Worm (Caenorhabditis elegans) whole organism, young adult: ENCODE data around the gene idpp-8.

Source experiments
- B0336.3 ChIP-seq: fragments of 200-800 bp; sonication (Bioruptor generic); IDR thresholded peaks from 2 replicates; pipeline ENCODE4 v1.3.6; 2022; ENCODE audit warnings: missing genetic modification characterization, missing compliant biosample characterization
- C17E4.6 ChIP-seq: fragments of 200-800 bp; sonication (Bioruptor generic); IDR thresholded peaks from 2 replicates; pipeline ENCODE4 v1.3.6; 2022; ENCODE audit warnings: missing genetic modification reagents, missing genetic modification characterization, missing compliant biosample characterization
- D2030.7 ChIP-seq: fragments of 200-800 bp; sonication (Bioruptor generic); IDR thresholded peaks from 2 replicates; pipeline ENCODE4 v1.3.6; 2022; ENCODE audit warnings: missing genetic modification reagents, missing genetic modification characterization, missing compliant biosample characterization
- F23B12.7 ChIP-seq: sonication (generic microtip); optimal IDR thresholded peaks from 2 replicates; lab custom pipeline; 2017; ENCODE audit warnings: missing genetic modification characterization, mild to moderate bottlenecking, missing compliant biosample characterization, antibody characterized with exemption, moderate library complexity; ENCODE audit not compliant: insufficient read depth
- F39B2.1 ChIP-seq: fragments of 200-800 bp; sonication (Bioruptor generic); IDR thresholded peaks from 2 replicates; pipeline ENCODE4 v1.3.6; 2022; ENCODE audit warnings: missing genetic modification reagents, missing genetic modification characterization, missing compliant biosample characterization
- F52B5.7 ChIP-seq: sonication (generic microtip); optimal IDR thresholded peaks from 2 replicates; lab custom pipeline; 2016; ENCODE audit warnings: mild to moderate bottlenecking, missing genetic modification characterization, missing compliant biosample characterization
- K12H6.12 ChIP-seq: fragments of 200-800 bp; sonication (Bioruptor generic); optimal IDR thresholded peaks from 2 replicates; lab custom pipeline; 2018; ENCODE audit warnings: mild to moderate bottlenecking, missing genetic modification characterization, missing compliant biosample characterization
- T07F8.4 ChIP-seq: sonication (generic microtip); optimal IDR thresholded peaks from 2 replicates; lab custom pipeline; 2016; ENCODE audit warnings: mild to moderate bottlenecking, missing genetic modification characterization, moderate library complexity, missing compliant biosample characterization
- Y53G8AR.9 ChIP-seq: fragments of 200-800 bp; sonication (Bioruptor generic); conservative IDR thresholded peaks from 2 replicates; pipeline ENCODE4 v1.3.6; 2022; ENCODE audit warnings: missing genetic modification reagents, missing genetic modification characterization, missing compliant biosample characterization
- Y56A3A.18 ChIP-seq: fragments of 200-800 bp; sonication (Bioruptor generic); IDR thresholded peaks from 2 replicates; pipeline ENCODE4 v1.3.6; 2022; ENCODE audit warnings: missing genetic modification reagents, missing genetic modification characterization, missing compliant biosample characterization
- akir-1 ChIP-seq: fragments of 200-800 bp; sonication (Bioruptor generic); optimal IDR thresholded peaks from 2 replicates; lab custom pipeline; 2018; ENCODE audit warnings: mild to moderate bottlenecking, missing genetic modification characterization, moderate library complexity, missing compliant biosample characterization
- ama-1 ChIP-seq, 3 experiments: fragments of 150-350 bp in 1 of 3; sonication (generic microtip) in 2 of 3; optimal IDR thresholded peaks; 2 replicates each; lab custom pipeline; 2014 to 2018; ENCODE audit warnings: missing biosample characterization in 2 of 3, missing genetic modification characterization in 2 of 3, missing genetic modification reagents in 2 of 3
- aptf-2 ChIP-seq: fragments of 200-800 bp; sonication (Bioruptor generic); conservative IDR thresholded peaks from 2 replicates; pipeline ENCODE4 v1.3.6; 2022; ENCODE audit warnings: missing genetic modification reagents, missing genetic modification characterization, missing compliant biosample characterization
- attf-6 ChIP-seq: fragments of 200-800 bp; sonication (Bioruptor generic); IDR thresholded peaks from 2 replicates; pipeline ENCODE4 v1.3.6; 2022; ENCODE audit warnings: missing genetic modification reagents, missing genetic modification characterization, missing compliant biosample characterization
- bed-1 ChIP-seq: fragments of 200-800 bp; sonication (Bioruptor generic); IDR thresholded peaks from 2 replicates; pipeline ENCODE4 v1.3.6; 2022; ENCODE audit warnings: missing genetic modification reagents, missing genetic modification characterization, missing compliant biosample characterization
- cebp-1 ChIP-seq, 2 experiments: fragments of 200-800 bp in 1 of 2; sonication (Bioruptor generic) in 1 of 2; sonication (generic microtip) in 1 of 2; IDR thresholded peaks in 1 of 2; optimal IDR thresholded peaks in 1 of 2; 2 replicates each; pipeline versions ENCODE4 v1.3.6 to Lab custom; 2017 to 2022; ENCODE audit warnings: missing compliant biosample characterization in 2 of 2, missing genetic modification characterization in 2 of 2, mild to moderate bottlenecking in 1 of 2, missing genetic modification reagents in 1 of 2, moderate library complexity in 1 of 2
- ceh-100 ChIP-seq: fragments of 200-800 bp; sonication (Bioruptor generic); IDR thresholded peaks from 2 replicates; pipeline ENCODE4 v1.3.6; 2022; ENCODE audit warnings: missing genetic modification reagents, missing genetic modification characterization, missing compliant biosample characterization
- dox-1 ChIP-seq: fragments of 200-800 bp; sonication (Bioruptor generic); IDR thresholded peaks from 2 replicates; pipeline ENCODE4 v1.3.6; 2022; ENCODE audit warnings: missing genetic modification reagents, missing genetic modification characterization, missing compliant biosample characterization
- efl-1 ChIP-seq: fragments of 150-350 bp; optimal IDR thresholded peaks from 2 replicates; lab custom pipeline; 2014; ENCODE audit warnings: missing biosample characterization, missing genetic modification reagents, missing genetic modification characterization
- egl-18 ChIP-seq: fragments of 200-800 bp; sonication (Bioruptor generic); IDR thresholded peaks from 2 replicates; pipeline ENCODE4 v1.3.6; 2022; ENCODE audit warnings: missing genetic modification reagents, missing genetic modification characterization, missing compliant biosample characterization
- egl-44 ChIP-seq: fragments of 200-800 bp; sonication (Bioruptor generic); IDR thresholded peaks from 2 replicates; pipeline ENCODE4 v1.3.6; 2022; ENCODE audit warnings: missing genetic modification reagents, missing genetic modification characterization, missing compliant biosample characterization
- ets-4 ChIP-seq: fragments of 200-800 bp; sonication (Bioruptor generic); optimal IDR thresholded peaks from 2 replicates; lab custom pipeline; 2018; ENCODE audit warnings: mild to moderate bottlenecking, missing genetic modification characterization, missing compliant biosample characterization
- hmg-1.2 ChIP-seq: fragments of 200-800 bp; sonication (Bioruptor generic); IDR thresholded peaks from 2 replicates; pipeline ENCODE4 v1.3.6; 2022; ENCODE audit warnings: missing genetic modification reagents, missing genetic modification characterization, missing compliant biosample characterization
- hrde-1 ChIP-seq: sonication (generic microtip); optimal IDR thresholded peaks from 2 replicates; lab custom pipeline; 2016; ENCODE audit warnings: missing genetic modification characterization, mild to moderate bottlenecking, missing compliant biosample characterization, moderate library complexity, missing genotype, missing genetic modification reagents, borderline replicate concordance
- hsf-1 ChIP-seq: fragments of 200-800 bp; sonication (Bioruptor generic); IDR thresholded peaks from 2 replicates; pipeline ENCODE4 v1.3.6; 2022; ENCODE audit warnings: missing genetic modification reagents, missing genetic modification characterization, missing compliant biosample characterization
- let-607 ChIP-seq, 2 experiments: fragments of 200-800 bp in 1 of 2; sonication (Bioruptor generic) in 1 of 2; sonication (generic microtip) in 1 of 2; optimal IDR thresholded peaks; 2 replicates each; lab custom pipeline; 2016 to 2018; ENCODE audit warnings: mild to moderate bottlenecking in 2 of 2, missing compliant biosample characterization in 2 of 2, missing genetic modification characterization in 2 of 2, moderate library complexity in 2 of 2, missing genotype in 1 of 2
- lin-26 ChIP-seq: fragments of 200-800 bp; sonication (Bioruptor generic); IDR thresholded peaks from 2 replicates; pipeline ENCODE4 v1.3.6; 2022; ENCODE audit warnings: missing genetic modification reagents, missing genetic modification characterization, missing compliant biosample characterization
- lsl-1 ChIP-seq: fragments of 200-800 bp; sonication (Bioruptor generic); optimal IDR thresholded peaks from 2 replicates; lab custom pipeline; 2018; ENCODE audit warnings: mild to moderate bottlenecking, missing genetic modification characterization, moderate library complexity, missing compliant biosample characterization
- lsy-27 ChIP-seq: sonication (generic microtip); optimal IDR thresholded peaks from 2 replicates; lab custom pipeline; 2017; ENCODE audit warnings: missing genetic modification characterization, mild to moderate bottlenecking, missing compliant biosample characterization, antibody characterized with exemption, missing genotype, borderline replicate concordance; ENCODE audit not compliant: insufficient read depth
- madf-10 ChIP-seq: sonication (generic microtip); optimal IDR thresholded peaks from 2 replicates; lab custom pipeline; 2016; ENCODE audit warnings: mild to moderate bottlenecking, missing genetic modification characterization, missing compliant biosample characterization
- madf-6 ChIP-seq: fragments of 200-800 bp; sonication (Bioruptor generic); IDR thresholded peaks from 2 replicates; pipeline ENCODE4 v1.3.6; 2022; ENCODE audit warnings: missing genetic modification reagents, missing genetic modification characterization, missing compliant biosample characterization
- mel-28 ChIP-seq: sonication (generic microtip); optimal IDR thresholded peaks from 2 replicates; lab custom pipeline; 2016; ENCODE audit warnings: borderline replicate concordance, mild to moderate bottlenecking, missing genetic modification characterization, missing compliant biosample characterization
- nfya-2 ChIP-seq: fragments of 200-800 bp; sonication (Bioruptor generic); IDR thresholded peaks from 2 replicates; pipeline ENCODE4 v1.3.6; 2022; ENCODE audit warnings: missing genetic modification reagents, missing genetic modification characterization, missing compliant biosample characterization
- nfyb-1 ChIP-seq: fragments of 200-800 bp; sonication (Bioruptor generic); IDR thresholded peaks from 2 replicates; pipeline ENCODE4 v1.3.6; 2022; ENCODE audit warnings: missing genetic modification reagents, missing genetic modification characterization, missing compliant biosample characterization
- nhr-80 ChIP-seq: sonication (generic microtip); optimal IDR thresholded peaks from 2 replicates; lab custom pipeline; 2016; ENCODE audit warnings: missing genetic modification characterization, missing compliant biosample characterization
- nhr-90 ChIP-seq: sonication (generic microtip); optimal IDR thresholded peaks from 2 replicates; lab custom pipeline; 2016; ENCODE audit warnings: missing genotype, mild to moderate bottlenecking, missing genetic modification characterization, missing compliant biosample characterization
- rcor-1 ChIP-seq: fragments of 200-800 bp; sonication (Bioruptor generic); IDR thresholded peaks from 2 replicates; pipeline ENCODE4 v1.3.6; 2022; ENCODE audit warnings: missing genetic modification reagents, missing genetic modification characterization, missing compliant biosample characterization
- rpc-1 ChIP-seq, 2 experiments: fragments of 150-350 bp in 1 of 2; sonication (generic microtip) in 1 of 2; optimal IDR thresholded peaks; 2 replicates each; lab custom pipeline; 2014 to 2018; ENCODE audit warnings: missing biosample characterization in 1 of 2, missing genetic modification characterization in 1 of 2, missing genetic modification reagents in 1 of 2, missing genotype in 1 of 2
- sdz-38 ChIP-seq: sonication (generic microtip); optimal IDR thresholded peaks from 2 replicates; lab custom pipeline; 2016; ENCODE audit warnings: missing genotype, missing genetic modification characterization, missing compliant biosample characterization
- sptf-2 ChIP-seq: fragments of 200-800 bp; sonication (Bioruptor generic); optimal IDR thresholded peaks from 2 replicates; lab custom pipeline; 2018; ENCODE audit warnings: mild to moderate bottlenecking, missing genetic modification characterization, missing compliant biosample characterization
- tbp1 ChIP-seq: fragments of 200-800 bp; sonication (Bioruptor generic); optimal IDR thresholded peaks from 2 replicates; lab custom pipeline; 2018; ENCODE audit warnings: mild to moderate bottlenecking, missing genetic modification characterization, missing compliant biosample characterization
- tbx-9 ChIP-seq: sonication (generic microtip); optimal IDR thresholded peaks from 2 replicates; lab custom pipeline; 2016; ENCODE audit warnings: borderline replicate concordance, missing genetic modification characterization, inconsistent platforms, missing compliant biosample characterization
- ztf-22 ChIP-seq: fragments of 200-800 bp; sonication (Bioruptor generic); optimal IDR thresholded peaks from 2 replicates; lab custom pipeline; 2018; ENCODE audit warnings: mild to moderate bottlenecking, missing genetic modification characterization, moderate library complexity, missing compliant biosample characterization
- ztf-26 ChIP-seq: sonication (generic microtip); optimal IDR thresholded peaks from 2 replicates; lab custom pipeline; 2017; ENCODE audit warnings: missing genetic modification characterization, missing compliant biosample characterization

idpp-8 gene

ce11 chrII:10302646-10303045 is 12.7 kb upstream of the idpp-8 start, which contains the start of gene clpp-1 (continued):
- TF ChIP-seq F23B12.7 (tag; lab: Kevin White, UChicago), result no peak
- TF ChIP-seq madf-10 (tag; lab: Kevin White, UChicago), result no peak
- no peak for TF ChIP-seq F52B5.7
- TF ChIP-seq bed-1 (GFP tag; lab: Robert Waterston, UW), result 0 out of 2 replicates have a peak, but pooled peaks have one; percentile 7
- no peak for TF ChIP-seq sptf-2
- no peak for TF ChIP-seq ets-4 (GFP tag; lab: Kevin White, UChicago)
- peak; percentile 35 for TF ChIP-seq ama-1 (optimal IDR thresholded peaks at IDR 0.05; lab: Kevin White, UChicago)
- no peak for TF ChIP-seq ama-1 (GFP tag; optimal IDR thresholded peaks at IDR 0.05; lab: Kevin White, UChicago)
- no peak for TF ChIP-seq rpc-1 (optimal IDR thresholded peaks at IDR 0.05; lab: Kevin White, UChicago)
- no peak for TF ChIP-seq rpc-1 (tag; optimal IDR thresholded peaks at IDR 0.05; lab: Kevin White, UChicago)
- TF ChIP-seq ceh-100 (GFP tag; lab: Robert Waterston, UW), result no peak
- no peak for TF ChIP-seq tbx-9 (tag; lab: Kevin White, UChicago)
- peak; percentile 50; the same call in 1 of the 2 replicates for TF ChIP-seq Y53G8AR.9 (GFP tag; lab: Robert Waterston, UW)
- TF ChIP-seq akir-1 (GFP tag; lab: Kevin White, UChicago), result no peak
- peak; percentile 23; the same call in 1 of the 2 replicates for TF ChIP-seq B0336.3 (GFP tag; lab: Robert Waterston, UW)

ce11 chrII:10303663-10304115 is 11.7 kb upstream of the idpp-8 start, which contains the start of gene vha-9:
TSS of gene vha-9 (minus strand) at chrII:10303713.
- TF ChIP-seq ztf-22 (no peak), egl-44 (GFP tag; lab: Robert Waterston, UW) (no peak), mel-28 (tag; lab: Kevin White, UChicago) (no peak), F39B2.1 (GFP tag; lab: Robert Waterston, UW) (no peak), Y53G8AR.9 (GFP tag; lab: Robert Waterston, UW) (no peak), tbp1 (GFP tag; lab: Kevin White, UChicago) (peak; percentile 61), D2030.7 (GFP tag; lab: Robert Waterston, UW) (peak; percentile 51; the same call in 1 of the 2 replicates), ztf-26 (no peak), egl-18 (GFP tag; lab: Robert Waterston, UW) (no peak), C17E4.6 (GFP tag; lab: Robert Waterston, UW) (no peak), lsl-1 (no peak), madf-6 (peak; percentile 64), attf-6 (GFP tag; lab: Robert Waterston, UW) (no peak), ceh-100 (GFP tag; lab: Robert Waterston, UW) (peak; percentile 70), Y56A3A.18 (GFP tag; lab: Robert Waterston, UW) (no peak), sdz-38 (tag; lab: Kevin White, UChicago) (no peak), nhr-80 (tag; lab: Kevin White, UChicago) (peak; percentile 32), cebp-1 (GFP tag; IDR thresholded peaks at IDR 0.05; lab: Robert Waterston, UW) (no peak), cebp-1 (tag; optimal IDR thresholded peaks at IDR 0.05; lab: Kevin White, UChicago) (no peak), K12H6.12 (tag; lab: Kevin White, UChicago) (no peak), hrde-1 (no peak), nhr-90 (tag; lab: Kevin White, UChicago) (no peak), nfyb-1 (peak; percentile 46; the same call in 1 of the 2 replicates), dox-1 (peak; percentile 57; the same call in 1 of the 2 replicates), ets-4 (GFP tag; lab: Kevin White, UChicago) (no peak), let-607 (tag; optimal IDR thresholded peaks at IDR 0.05; lab: Kevin White, UChicago) (no peak), hsf-1 (GFP tag; lab: Robert Waterston, UW) (no peak), lin-26 (GFP tag; lab: Robert Waterston, UW) (no peak), nfya-2 (GFP tag; lab: Robert Waterston, UW) (no peak), T07F8.4 (tag; lab: Kevin White, UChicago) (no peak), bed-1 (GFP tag; lab: Robert Waterston, UW) (no peak), hmg-1.2 (GFP tag; lab: Robert Waterston, UW) (no peak), madf-10 (tag; lab: Kevin White, UChicago) (peak; percentile 27), efl-1 (GFP tag; lab: Kevin White, UChicago) (no peak), rcor-1 (GFP tag; lab: Robert Waterston, UW) (no peak), lsy-27 (no peak), aptf-2 (GFP tag; lab: Robert Waterston, UW) (no peak)
